Worm (Caenorhabditis elegans): ENCODE results near the gene R07E5.17.
A peak's percentile ranks its signal among the peaks of the same experiment; 100 is the strongest.

Gene R07E5.17

ce11 chrIII:4404339-4404836 lies at the start of gene R07E5.17, which contains the start of gene snfc-5:
Gene R07E5.17, minus strand, starts transcription at chrIII:4404436.
Gene snfc-5, plus strand, starts transcription at chrIII:4404786.
- TF ChIP-seq nhr-28 (tag; optimal IDR thresholded peaks at IDR 0.05) (no peak), hlh-1 (tag; optimal IDR thresholded peaks at IDR 0.05) (peak; percentile 28), lsy-2 (tag; optimal IDR thresholded peaks at IDR 0.05) (peak; percentile 69), flh-1 (GFP tag; optimal IDR thresholded peaks at IDR 0.05) (no peak), bed-3 (GFP tag; optimal IDR thresholded peaks at IDR 0.05) (no peak), mep-1 (tag; optimal IDR thresholded peaks at IDR 0.05) (peak; percentile 76), M03D4.4 (tag; optimal IDR thresholded peaks at IDR 0.05) (no peak), lin-13 (tag; optimal IDR thresholded peaks at IDR 0.05) (peak; percentile 36), sptf-1 (tag; optimal IDR thresholded peaks at IDR 0.05) (peak; percentile 5), pha-4 (tag; optimal IDR thresholded peaks at IDR 0.05) (no peak), mls-2 (tag; optimal IDR thresholded peaks at IDR 0.05) (no peak), snpc-4 (tag; optimal IDR thresholded peaks at IDR 0.05) (no peak), cnd-1 (tag; optimal IDR thresholded peaks at IDR 0.05) (peak; percentile 2), ceh-39 (tag; optimal IDR thresholded peaks at IDR 0.05) (peak; percentile 19), nhr-237 (tag; optimal IDR thresholded peaks at IDR 0.05) (no peak), nhr-12 (tag; optimal IDR thresholded peaks at IDR 0.05) (no peak), unc-120 (tag; optimal IDR thresholded peaks at IDR 0.05; ENCODE audit: poor library complexity, severe bottlenecking) (peak; percentile 78), ces-1 (GFP tag; optimal IDR thresholded peaks at IDR 0.05) (peak; percentile 24)

- TF ChIP-seq elt-1 (tag; optimal IDR thresholded peaks at IDR 0.05; ENCODE audit: borderline replicate concordance, insufficient read depth) (peak; percentile 93), unc-62 (GFP tag; optimal IDR thresholded peaks at IDR 0.05) (peak; percentile 82), snpc-4 (tag; optimal IDR thresholded peaks at IDR 0.05) (no peak), drap-1 (GFP tag; optimal IDR thresholded peaks at IDR 0.05) (no peak), nhr-2 (tag; optimal IDR thresholded peaks at IDR 0.05) (peak; percentile 34), sem-2 (GFP tag; optimal IDR thresholded peaks at IDR 0.05) (no peak), unc-39 (tag; optimal IDR thresholded peaks at IDR 0.05) (no peak)
Observed at ce11 chrIII:4453768-4454167, 49.5 kb upstream of the R07E5.17 start.

- no peak for TF ChIP-seq nhr-2 (tag; optimal IDR thresholded peaks at IDR 0.05)
- TF ChIP-seq lin-32 (GFP tag; optimal IDR thresholded peaks at IDR 0.05) = no peak
- TF ChIP-seq elt-1 (tag; optimal IDR thresholded peaks at IDR 0.05; ENCODE audit: borderline replicate concordance, insufficient read depth) = no peak
- no peak for TF ChIP-seq unc-62 (GFP tag; optimal IDR thresholded peaks at IDR 0.05)
- TF ChIP-seq drap-1 (GFP tag; optimal IDR thresholded peaks at IDR 0.05) = no peak
- TF ChIP-seq lsy-2 (tag; optimal IDR thresholded peaks at IDR 0.05) = no peak
- TF ChIP-seq nhr-28 (tag; optimal IDR thresholded peaks at IDR 0.05) = no peak
- TF ChIP-seq unc-39 (tag; optimal IDR thresholded peaks at IDR 0.05) = no peak
- TF ChIP-seq ceh-83 (GFP tag; optimal IDR thresholded peaks at IDR 0.05) = no peak
- no peak for TF ChIP-seq ces-1 (GFP tag; optimal IDR thresholded peaks at IDR 0.05)
- TF ChIP-seq ham-2 (GFP tag; optimal IDR thresholded peaks at IDR 0.05) = no peak
- no peak for TF ChIP-seq nhr-76 (tag; optimal IDR thresholded peaks at IDR 0.05)
- no peak for TF ChIP-seq blmp-1 (tag; optimal IDR thresholded peaks at IDR 0.05)
- TF ChIP-seq unc-120 (tag; optimal IDR thresholded peaks at IDR 0.05; ENCODE audit: poor library complexity, severe bottlenecking) = no peak
Observed at ce11 chrIII:4453301-4453700, 49.1 kb upstream of the R07E5.17 start.

ce11 chrIII:4452749-4453148 lies 48.5 kb upstream of the R07E5.17 start:
- TF ChIP-seq unc-120 (tag; optimal IDR thresholded peaks at IDR 0.05; ENCODE audit: poor library complexity, severe bottlenecking) (no peak), elt-1 (tag; optimal IDR thresholded peaks at IDR 0.05; ENCODE audit: borderline replicate concordance, insufficient read depth) (no peak), lsy-2 (tag; optimal IDR thresholded peaks at IDR 0.05) (no peak), ceh-43 (GFP tag; optimal IDR thresholded peaks at IDR 0.05) (peak; percentile 99), mls-2 (tag; optimal IDR thresholded peaks at IDR 0.05) (peak; percentile 30), cnd-1 (tag; optimal IDR thresholded peaks at IDR 0.05) (no peak), unc-39 (tag; optimal IDR thresholded peaks at IDR 0.05) (no peak), nhr-76 (tag; optimal IDR thresholded peaks at IDR 0.05) (no peak)

- TF ChIP-seq nhr-28 (tag; optimal IDR thresholded peaks at IDR 0.05) (no peak), lin-13 (tag; optimal IDR thresholded peaks at IDR 0.05) (no peak), ceh-83 (GFP tag; optimal IDR thresholded peaks at IDR 0.05) (no peak), tbx-8 (GFP tag; optimal IDR thresholded peaks at IDR 0.05) (no peak), elt-3 (tag; optimal IDR thresholded peaks at IDR 0.05) (no peak), unc-39 (tag; optimal IDR thresholded peaks at IDR 0.05) (no peak), ceh-43 (GFP tag; optimal IDR thresholded peaks at IDR 0.05) (peak; percentile 99), nhr-12 (tag; optimal IDR thresholded peaks at IDR 0.05) (no peak), M03D4.4 (tag; optimal IDR thresholded peaks at IDR 0.05) (no peak), mls-2 (tag; optimal IDR thresholded peaks at IDR 0.05) (peak; percentile 50), sem-2 (GFP tag; optimal IDR thresholded peaks at IDR 0.05) (no peak), unc-120 (tag; optimal IDR thresholded peaks at IDR 0.05; ENCODE audit: poor library complexity, severe bottlenecking) (no peak), lsy-2 (tag; optimal IDR thresholded peaks at IDR 0.05) (peak; percentile 71), ham-2 (GFP tag; optimal IDR thresholded peaks at IDR 0.05) (peak; percentile 44), sptf-1 (tag; optimal IDR thresholded peaks at IDR 0.05) (peak; percentile 39), ceh-39 (tag; optimal IDR thresholded peaks at IDR 0.05) (no peak), ces-1 (GFP tag; optimal IDR thresholded peaks at IDR 0.05) (no peak), cnd-1 (tag; optimal IDR thresholded peaks at IDR 0.05) (no peak), ztf-11 (tag; optimal IDR thresholded peaks at IDR 0.05) (no peak), nhr-237 (tag; optimal IDR thresholded peaks at IDR 0.05) (no peak), flh-1 (GFP tag; optimal IDR thresholded peaks at IDR 0.05) (no peak), snpc-4 (tag; optimal IDR thresholded peaks at IDR 0.05) (no peak), hlh-1 (tag; optimal IDR thresholded peaks at IDR 0.05) (no peak)
Observed at ce11 chrIII:4450773-4451423, 46.7 kb upstream of the R07E5.17 start.

Measured in whole organism, mixed stage, embryonic.